Worm (Caenorhabditis elegans): ENCODE measurements around the gene pmp-3.
A peak's percentile ranks its signal among the peaks of the same experiment; 100 is the strongest.

- no peak for TF ChIP-seq dao-5 (tag; optimal IDR thresholded peaks at IDR 0.05)
- peak; percentile 77 for TF ChIP-seq W03F9.2 (tag; optimal IDR thresholded peaks at IDR 0.05)
Observed at ce11 chrV:14696604-14697307, 50.2 kb downstream of the pmp-3 start, which contains the start of gene unc-112.

All from whole organism, L4/young adult.